Fruit fly (Drosophila melanogaster) whole organism, embryonic: ENCODE results near the gene Ldaf1.

Experiments used
- Abd-B ChIP-seq: fragments of 200-800 bp; sonication (Bioruptor generic); optimal IDR thresholded peaks from 2 replicates; lab custom pipeline; 2018; ENCODE audit warnings: missing biosample characterization, mild to moderate bottlenecking, missing genetic modification characterization, moderate library complexity
- Aef1 ChIP-seq: fragments of 200-800 bp; sonication (Bioruptor generic); IDR thresholded peaks from 3 replicates; pipeline ENCODE4 v1.3.6; 2022; ENCODE audit warnings: missing biosample characterization, missing genetic modification characterization
- CG11695 ChIP-seq: fragments of 200-800 bp; sonication (Bioruptor generic); IDR thresholded peaks from 3 replicates; pipeline ENCODE4 v1.3.6; 2022; ENCODE audit warnings: missing biosample characterization, missing genetic modification characterization
- CG12299 ChIP-seq: fragments of 200-800 bp; sonication (Bioruptor generic); optimal IDR thresholded peaks from 2 replicates; lab custom pipeline; 2018; ENCODE audit warnings: missing biosample characterization, mild to moderate bottlenecking, missing genetic modification characterization
- CG12942 ChIP-seq: fragments of 200-800 bp; sonication (Bioruptor generic); optimal IDR thresholded peaks from 3 replicates; lab custom pipeline; 2016; ENCODE audit warnings: missing biosample characterization, missing genetic modification characterization
- CG14441 ChIP-seq: fragments of 200-800 bp; sonication (Bioruptor generic); IDR thresholded peaks from 2 replicates; pipeline ENCODE4 v1.3.6; 2022; ENCODE audit warnings: missing biosample characterization, missing genetic modification characterization
- CG17186 ChIP-seq: fragments of 200-800 bp; sonication (Bioruptor generic); optimal IDR thresholded peaks from 3 replicates; lab custom pipeline; 2017; ENCODE audit warnings: missing biosample characterization, missing genetic modification reagents, missing genetic modification characterization
- CG17359 ChIP-seq: fragments of 200-800 bp; sonication (Bioruptor generic); optimal IDR thresholded peaks from 3 replicates; lab custom pipeline; 2018; ENCODE audit warnings: missing biosample characterization, mild to moderate bottlenecking, missing genetic modification characterization, moderate library complexity
- CG2199 ChIP-seq: fragments of 200-800 bp; sonication (Bioruptor generic); IDR thresholded peaks from 3 replicates; pipeline ENCODE4 v1.3.6; 2022; ENCODE audit warnings: missing biosample characterization, missing genetic modification characterization
- CG31441 ChIP-seq: fragments of 200-800 bp; sonication (Bioruptor generic); IDR thresholded peaks from 2 replicates; pipeline ENCODE4 v1.3.6; 2022; ENCODE audit warnings: missing biosample characterization, missing genetic modification characterization
- CG34422 ChIP-seq: fragments of 200-800 bp; sonication (Bioruptor generic); IDR thresholded peaks from 3 replicates; pipeline ENCODE4 v1.3.6; 2022; ENCODE audit warnings: missing biosample characterization, missing genetic modification characterization
- CG7963 ChIP-seq: fragments of 200-800 bp; sonication (Bioruptor generic); IDR thresholded peaks from 3 replicates; pipeline ENCODE4 v1.3.6; 2022; ENCODE audit warnings: missing biosample characterization, missing genetic modification characterization; ENCODE audit not compliant: partially characterized antibody
- CG8765 ChIP-seq: fragments of 200-800 bp; sonication (Bioruptor generic); IDR thresholded peaks from 2 replicates; pipeline ENCODE4 v1.3.6; 2022; ENCODE audit warnings: missing biosample characterization, missing genetic modification characterization
- CG9437 ChIP-seq: fragments of 200-800 bp; sonication (Bioruptor generic); optimal IDR thresholded peaks from 2 replicates; lab custom pipeline; 2018; ENCODE audit warnings: missing biosample characterization, mild to moderate bottlenecking, missing genetic modification characterization
- CG9876 ChIP-seq: fragments of 200-800 bp; sonication (Bioruptor generic); optimal IDR thresholded peaks from 2 replicates; lab custom pipeline; 2016; ENCODE audit warnings: missing biosample characterization, missing genetic modification characterization
- D19B ChIP-seq: fragments of 200-800 bp; sonication (Bioruptor generic); optimal IDR thresholded peaks from 2 replicates; lab custom pipeline; 2017; ENCODE audit warnings: missing biosample characterization, mild to moderate bottlenecking, missing genetic modification characterization
- Dek ChIP-seq: fragments of 200-800 bp; sonication (Bioruptor generic); optimal IDR thresholded peaks from 3 replicates; lab custom pipeline; 2019; ENCODE audit warnings: missing biosample characterization, mild to moderate bottlenecking, missing genetic modification characterization, moderate library complexity
- Gug ChIP-seq: fragments of 200-800 bp; sonication (Bioruptor generic); IDR thresholded peaks from 4 replicates; pipeline ENCODE4 v1.3.6; 2022; ENCODE audit warnings: missing biosample characterization, missing genetic modification characterization
- HLH4C ChIP-seq: fragments of 200-800 bp; sonication (Bioruptor generic); IDR thresholded peaks from 3 replicates; pipeline ENCODE4 v1.3.6; 2022; ENCODE audit warnings: missing biosample characterization, missing genetic modification characterization; ENCODE audit not compliant: partially characterized antibody
- Hmr ChIP-seq: fragments of 200-800 bp; sonication (Bioruptor generic); optimal IDR thresholded peaks from 3 replicates; lab custom pipeline; 2017; ENCODE audit warnings: mild to moderate bottlenecking, missing biosample characterization, missing genetic modification reagents, missing genetic modification characterization
- Mad ChIP-seq: fragments of 200-800 bp; sonication (Bioruptor generic); optimal IDR thresholded peaks from 2 replicates; lab custom pipeline; 2016; ENCODE audit warnings: missing biosample characterization, missing genetic modification characterization
- Max ChIP-seq: fragments of 200-800 bp; sonication (Bioruptor generic); optimal IDR thresholded peaks from 2 replicates; lab custom pipeline; 2016; ENCODE audit warnings: missing biosample characterization, mild to moderate bottlenecking, missing genetic modification characterization
- Nf-YC ChIP-seq: fragments of 200-800 bp; optimal IDR thresholded peaks from 3 replicates; lab custom pipeline; 2019; ENCODE audit warnings: missing biosample characterization, mild to moderate bottlenecking, missing genetic modification characterization, moderate library complexity
- Opbp ChIP-seq: fragments of 200-800 bp; sonication (Bioruptor generic); IDR thresholded peaks from 3 replicates; pipeline ENCODE4 v1.3.6; 2022; ENCODE audit warnings: missing biosample characterization, missing genetic modification characterization; ENCODE audit not compliant: partially characterized antibody
- Poxn ChIP-seq: fragments of 200-800 bp; sonication (Bioruptor generic); IDR thresholded peaks from 2 replicates; pipeline ENCODE4 v1.3.6; 2022; ENCODE audit warnings: missing biosample characterization, missing genetic modification characterization
- Ptx1 ChIP-seq: fragments of 200-800 bp; sonication (Bioruptor generic); IDR thresholded peaks from 2 replicates; pipeline ENCODE4 v1.3.6; 2022; ENCODE audit warnings: missing biosample characterization, missing genetic modification characterization
- Scr ChIP-seq: fragments of 200-800 bp; sonication (Bioruptor generic); IDR thresholded peaks from 2 replicates; pipeline ENCODE4 v1.3.6; 2022; ENCODE audit warnings: missing biosample characterization, missing genetic modification characterization; ENCODE audit not compliant: partially characterized antibody
- YL-1 ChIP-seq: fragments of 200-800 bp; sonication (Bioruptor generic); optimal IDR thresholded peaks from 3 replicates; lab custom pipeline; 2017; ENCODE audit warnings: missing biosample characterization, mild to moderate bottlenecking, missing genetic modification characterization
- cato ChIP-seq: fragments of 200-800 bp; sonication (Bioruptor generic); optimal IDR thresholded peaks from 2 replicates; lab custom pipeline; 2016; ENCODE audit warnings: missing biosample characterization, missing genetic modification characterization, borderline replicate concordance
- caup ChIP-seq: fragments of 200-800 bp; sonication (Bioruptor generic); optimal IDR thresholded peaks from 3 replicates; lab custom pipeline; 2017; ENCODE audit warnings: missing biosample characterization, mild to moderate bottlenecking, missing genetic modification characterization, moderate library complexity; ENCODE audit not compliant: severe bottlenecking
- corto ChIP-seq: fragments of 200-800 bp; sonication (Bioruptor generic); optimal IDR thresholded peaks from 2 replicates; lab custom pipeline; 2016; ENCODE audit warnings: missing biosample characterization, mild to moderate bottlenecking, missing genetic modification characterization, moderate library complexity
- dimm ChIP-seq: fragments of 200-800 bp; sonication (Bioruptor generic); IDR thresholded peaks from 2 replicates; pipeline ENCODE4 v1.3.6; 2022; ENCODE audit warnings: missing biosample characterization, missing genetic modification characterization
- esg ChIP-seq: fragments of 200-800 bp; sonication (Bioruptor generic); conservative IDR thresholded peaks from 2 replicates; pipeline ENCODE4 v1.3.6; 2022; ENCODE audit warnings: missing biosample characterization, missing genetic modification characterization
- gfzf ChIP-seq: fragments of 200-800 bp; sonication (Bioruptor generic); optimal IDR thresholded peaks from 2 replicates; lab custom pipeline; 2016; ENCODE audit warnings: missing biosample characterization, mild to moderate bottlenecking, missing genetic modification characterization, moderate library complexity
- grn ChIP-seq: fragments of 200-800 bp; sonication (Bioruptor generic); optimal IDR thresholded peaks from 3 replicates; lab custom pipeline; 2017; ENCODE audit warnings: missing biosample characterization, missing genetic modification characterization
- inv ChIP-seq: fragments of 200-800 bp; sonication (Bioruptor generic); IDR thresholded peaks from 2 replicates; pipeline ENCODE4 v1.3.6; 2022; ENCODE audit warnings: missing biosample characterization, missing genetic modification characterization; ENCODE audit not compliant: partially characterized antibody
- jigr1 ChIP-seq: fragments of 200-800 bp; sonication (Bioruptor generic); IDR thresholded peaks from 3 replicates; pipeline ENCODE4 v1.3.6; 2022; ENCODE audit warnings: missing biosample characterization, missing genetic modification characterization
- nmo ChIP-seq: fragments of 200-800 bp; sonication (Bioruptor generic); optimal IDR thresholded peaks from 2 replicates; lab custom pipeline; 2018; ENCODE audit warnings: missing biosample characterization, mild to moderate bottlenecking, missing genetic modification characterization, moderate library complexity
- odd ChIP-seq: fragments of 200-800 bp; sonication (Bioruptor generic); optimal IDR thresholded peaks from 2 replicates; lab custom pipeline; 2017; ENCODE audit warnings: missing biosample characterization, mild to moderate bottlenecking, missing genetic modification characterization
- peb ChIP-seq: fragments of 200-800 bp; sonication (Bioruptor generic); IDR thresholded peaks from 2 replicates; pipeline ENCODE4 v1.3.6; 2022; ENCODE audit warnings: missing biosample characterization, missing genetic modification characterization
- prd ChIP-seq, 3 experiments: fragments of >200 bp in 2 of 3; fragments of 200-800 bp in 1 of 3; sonication (Bioruptor generic) in 1 of 3; optimal IDR thresholded peaks in 2 of 3; IDR thresholded peaks in 1 of 3; 2 replicates in 2 of 3; 3 replicates in 1 of 3; pipeline versions ENCODE4 v1.3.6 to Lab custom; 2017 to 2022; ENCODE audit warnings: missing biosample characterization in 1 of 3, missing genetic modification characterization in 1 of 3
- sna ChIP-seq: fragments of 200-800 bp; sonication (Bioruptor generic); IDR thresholded peaks from 2 replicates; pipeline ENCODE4 v1.3.6; 2022; ENCODE audit warnings: missing biosample characterization, missing genetic modification characterization; ENCODE audit not compliant: partially characterized antibody
- so ChIP-seq: fragments of 200-800 bp; sonication (Bioruptor generic); IDR thresholded peaks from 3 replicates; pipeline ENCODE4 v1.3.6; 2022; ENCODE audit warnings: missing biosample characterization, missing genetic modification characterization
- trh ChIP-seq: fragments of 200-800 bp; sonication (Bioruptor generic); optimal IDR thresholded peaks from 2 replicates; lab custom pipeline; 2016; ENCODE audit warnings: missing biosample characterization, missing genetic modification characterization
- unc-4 ChIP-seq: fragments of 200-800 bp; sonication (Bioruptor generic); IDR thresholded peaks from 2 replicates; pipeline ENCODE4 v1.3.6; 2022; ENCODE audit warnings: missing biosample characterization, missing genetic modification characterization; ENCODE audit not compliant: partially characterized antibody
- unpg ChIP-seq: fragments of 200-800 bp; sonication (Bioruptor generic); optimal IDR thresholded peaks from 3 replicates; lab custom pipeline; 2018; ENCODE audit warnings: missing biosample characterization, mild to moderate bottlenecking, missing genetic modification characterization, moderate library complexity
- vnd ChIP-seq: fragments of 200-800 bp; sonication (Bioruptor generic); IDR thresholded peaks from 3 replicates; pipeline ENCODE4 v1.3.6; 2022; ENCODE audit warnings: missing biosample characterization, missing genetic modification characterization; ENCODE audit not compliant: partially characterized antibody
- zfh1 ChIP-seq: fragments of 200-800 bp; sonication (Bioruptor generic); IDR thresholded peaks from 3 replicates; pipeline ENCODE4 v1.3.6; 2022; ENCODE audit warnings: missing biosample characterization, missing genetic modification characterization

Gene Ldaf1

dm6 chrX:1880139-1880556, 21.6 kb downstream of the Ldaf1 start, which contains the start of gene Coa8:
Coa8 (plus strand) TSS chrX:1880282.
- TF ChIP-seq YL-1 (GFP tag; lab: Kevin White, UChicago) (peak; percentile 10), Scr (GFP tag; lab: Robert Waterston, UW) (peak; percentile 11), Ptx1 (GFP tag; lab: Robert Waterston, UW) (peak; percentile 59), so (GFP tag; lab: Robert Waterston, UW) (0 out of 3 replicates have a peak, but pooled peaks have one; percentile 44), corto (GFP tag; lab: Kevin White, UChicago) (no peak), CG9876 (peak; percentile 17), Abd-B (peak; percentile 17), sna (GFP tag; lab: Robert Waterston, UW) (peak; percentile 39; the same call in 1 of the 2 replicates), HLH4C (GFP tag; lab: Robert Waterston, UW) (peak; percentile 42; the same call in 1 of the 3 replicates), Nf-YC (peak; percentile 31), grn (GFP tag; lab: Kevin White, UChicago) (no peak), esg (GFP tag; lab: Robert Waterston, UW) (no peak; the same call in 1 of the 2 replicates), CG31441 (GFP tag; lab: Robert Waterston, UW) (0 out of 2 replicates have a peak, but pooled peaks have one; percentile 4), Opbp (GFP tag; lab: Robert Waterston, UW) (peak; percentile 57; the same call in 1 of the 3 replicates), CG14441 (GFP tag; lab: Robert Waterston, UW) (peak; percentile 52; the same call in 1 of the 2 replicates), CG2199 (GFP tag; lab: Robert Waterston, UW) (no peak), Gug (GFP tag; lab: Robert Waterston, UW) (peak; percentile 37; the same call in 2 of the 4 replicates), peb (GFP tag; lab: Robert Waterston, UW) (no peak), CG8765 (GFP tag; lab: Robert Waterston, UW) (no peak), cato (GFP tag; lab: Kevin White, UChicago) (no peak), CG12942 (GFP tag; lab: Kevin White, UChicago) (peak; percentile 23), prd (optimal IDR thresholded peaks at IDR 0.05; lab: Kevin White, UChicago) (no peak), prd (GFP tag; IDR thresholded peaks at IDR 0.05; lab: Robert Waterston, UW) (peak; percentile 61), CG17186 (GFP tag; lab: Kevin White, UChicago) (no peak), D19B (GFP tag; lab: Kevin White, UChicago) (no peak), Hmr (peak; percentile 28), jigr1 (GFP tag; lab: Robert Waterston, UW) (no peak), unc-4 (GFP tag; lab: Robert Waterston, UW) (peak; percentile 28; the same call in 1 of the 2 replicates), odd (GFP tag; lab: Kevin White, UChicago) (no peak), gfzf (GFP tag; lab: Kevin White, UChicago) (peak; percentile 69), Aef1 (GFP tag; lab: Robert Waterston, UW) (peak; percentile 26; the same call in 2 of the 3 replicates), vnd (peak; percentile 50), Mad (GFP tag; lab: Kevin White, UChicago) (peak; percentile 15), CG9437 (peak; percentile 11), zfh1 (GFP tag; lab: Robert Waterston, UW) (peak; percentile 46; the same call in 2 of the 3 replicates), CG17359 (peak; percentile 12), caup (GFP tag; lab: Kevin White, UChicago) (peak; percentile 47), CG7963 (GFP tag; lab: Robert Waterston, UW) (0 out of 3 replicates have a peak, but pooled peaks have one; percentile 36), trh (GFP tag; lab: Kevin White, UChicago) (no peak), nmo (GFP tag; lab: Kevin White, UChicago) (peak; percentile 40), Poxn (GFP tag; lab: Robert Waterston, UW) (0 out of 2 replicates have a peak, but pooled peaks have one; percentile 25), Max (GFP tag; lab: Kevin White, UChicago) (peak; percentile 12), CG12299 (tag; lab: Kevin White, UChicago) (peak; percentile 36), dimm (no peak), CG11695 (peak; percentile 49; the same call in 2 of the 3 replicates), unpg (peak; percentile 53), CG34422 (0 out of 3 replicates have a peak, but pooled peaks have one; percentile 47), inv (GFP tag; lab: Robert Waterston, UW) (peak; percentile 37), Dek (peak; percentile 5)
